Worm (Caenorhabditis elegans) whole organism, L4 larva: ENCODE data around the gene C08G9.1.

ENCODE experiments used
- aly-2 ChIP-seq: sonication (generic microtip); optimal IDR thresholded peaks from 2 replicates; lab custom pipeline; 2018; ENCODE audit warnings: missing biosample characterization, missing genetic modification characterization
- daf-12 ChIP-seq: fragments of 150-350 bp; optimal IDR thresholded peaks from 2 replicates; lab custom pipeline; 2014; ENCODE audit warnings: missing biosample characterization, missing genetic modification reagents, missing genetic modification characterization
- lir-3 ChIP-seq: sonication (generic microtip); optimal IDR thresholded peaks from 2 replicates; lab custom pipeline; 2016; ENCODE audit warnings: mild to moderate bottlenecking, missing genetic modification characterization, missing compliant biosample characterization
- nhr-11 ChIP-seq: fragments of 150-350 bp; optimal IDR thresholded peaks from 2 replicates; lab custom pipeline; 2014; ENCODE audit warnings: missing biosample characterization, missing genetic modification characterization
- rbr-2 ChIP-seq: sonication (generic microtip); optimal IDR thresholded peaks from 2 replicates; lab custom pipeline; 2016; ENCODE audit warnings: missing genotype, missing genetic modification characterization, missing compliant biosample characterization
- unc-39 ChIP-seq: sonication (generic microtip); optimal IDR thresholded peaks from 2 replicates; lab custom pipeline; 2017; ENCODE audit warnings: missing biosample characterization, missing genetic modification characterization

DNA sequence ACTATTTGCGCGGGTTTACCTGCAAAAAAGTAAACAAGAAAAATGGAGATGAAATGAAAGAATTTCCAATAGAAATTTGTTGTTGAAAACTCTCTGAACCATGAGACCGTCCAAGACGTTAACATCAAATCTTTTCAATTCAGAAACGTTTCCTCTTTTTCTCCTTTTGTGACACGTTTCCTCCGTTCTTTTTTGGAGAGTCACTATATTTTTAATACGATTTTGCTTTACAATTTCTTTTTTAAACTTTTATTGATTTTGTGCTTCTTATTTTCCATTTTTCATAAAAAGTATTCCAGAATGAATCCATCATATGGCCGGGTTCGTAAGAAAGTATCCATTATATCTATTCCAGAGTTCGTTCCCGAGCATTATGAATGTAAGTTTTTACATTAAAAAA is 16.3 kb downstream of the C08G9.1 start, which contains the start of gene itr-1:
- TF ChIP-seq unc-39 (tag; lab: Kevin White, UChicago) (no peak), lir-3 (tag; lab: Kevin White, UChicago) (no peak), nhr-11 (tag; lab: Kevin White, UChicago) (no peak), daf-12 (tag; lab: Kevin White, UChicago) (no peak), rbr-2 (tag; lab: Kevin White, UChicago) (no peak), aly-2 (tag; lab: Kevin White, UChicago) (no peak)
